Fruit fly (Drosophila melanogaster): ENCODE data around the gene Cpr30B.

DNA sequence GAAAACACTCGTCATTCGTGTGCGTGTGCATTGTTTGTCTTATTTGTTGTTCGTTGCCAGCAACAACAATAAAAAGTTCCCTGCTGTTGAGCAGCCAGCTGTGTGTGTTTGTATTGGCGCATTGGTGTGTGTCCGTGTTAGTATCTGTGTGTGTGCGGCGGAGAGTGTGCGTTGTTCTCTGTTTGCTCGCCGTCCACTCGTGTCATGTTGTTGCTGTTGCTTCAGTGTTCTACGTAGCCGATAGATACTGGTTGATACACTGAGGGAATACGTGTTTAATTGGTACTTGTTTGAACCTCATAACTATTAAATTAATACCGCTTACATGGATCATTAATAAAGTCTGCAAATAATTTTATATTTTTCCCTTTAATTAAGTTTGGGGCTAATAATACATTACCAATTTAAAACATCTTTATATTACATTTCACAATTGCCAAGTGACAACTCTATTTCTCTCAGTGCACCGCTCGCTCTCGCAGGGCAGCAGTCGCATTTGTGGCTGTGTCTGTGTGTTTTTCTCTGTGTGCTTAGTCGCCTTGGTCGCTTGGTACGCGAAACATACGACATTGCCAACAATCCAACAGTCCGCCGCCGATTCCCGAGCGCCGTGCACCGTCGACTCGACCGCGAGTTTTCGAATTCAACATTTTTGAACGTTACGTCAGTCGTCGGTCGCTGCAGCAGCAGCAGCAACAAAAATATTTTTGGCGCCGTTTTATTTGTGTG, 25.8 kb downstream of the Cpr30B start, which contains the start of gene brwl:
- no peak for TF ChIP-seq psq (optimal IDR thresholded peaks at IDR 0.05)
- TF ChIP-seq h (optimal IDR thresholded peaks at IDR 0.05), result no peak

All from Kc167 (cell line).